Worm (Caenorhabditis elegans) whole organism, young adult: ENCODE results near the gene gcy-8.

Experiments used
- F22D6.2 ChIP-seq: sonication (generic microtip); optimal IDR thresholded peaks from 2 replicates; lab custom pipeline; 2016; ENCODE audit warnings: mild to moderate bottlenecking, missing genetic modification characterization, missing compliant biosample characterization
- snpc-4 ChIP-seq, 5 experiments: fragments of 150-350 bp in 1 of 5; sonication (generic microtip) in 4 of 5; optimal IDR thresholded peaks; 2 replicates each; lab custom pipeline; 2014 to 2018; ENCODE audit warnings: missing genetic modification characterization in 5 of 5, missing biosample characterization in 3 of 5, antibody characterized with exemption in 2 of 5, mild to moderate bottlenecking in 2 of 5, missing compliant biosample characterization in 2 of 5, missing genotype in 2 of 5, moderate library complexity in 2 of 5, missing genetic modification reagents in 1 of 5
- unc-62 ChIP-seq: fragments of 150-350 bp; optimal IDR thresholded peaks from 2 replicates; lab custom pipeline; 2014; ENCODE audit warnings: missing biosample characterization, missing genetic modification reagents, missing genetic modification characterization

DNA sequence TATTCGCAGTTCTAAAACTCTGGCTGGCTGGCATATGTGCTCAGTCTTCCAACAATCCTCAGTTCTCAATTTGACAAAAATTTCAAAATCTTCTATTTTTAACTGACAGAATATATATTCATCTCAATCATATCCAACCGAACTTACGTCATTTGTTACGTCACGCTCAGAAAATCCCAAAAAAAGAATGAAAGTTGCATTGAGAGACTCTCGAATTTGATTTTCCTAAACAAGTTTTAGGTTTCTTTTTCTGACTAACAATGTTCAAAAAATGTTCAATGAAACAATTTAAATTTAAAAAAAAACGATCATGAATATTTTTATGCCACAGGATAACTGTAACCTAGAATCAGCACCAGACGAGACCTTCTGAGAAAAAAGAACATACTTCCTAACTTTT, 30.0 kb upstream of the gcy-8 start:
- TF ChIP-seq snpc-4 (GFP tag; optimal IDR thresholded peaks at IDR 0.05; lab: Kevin White, UChicago) (no peak), snpc-4 (tag; optimal IDR thresholded peaks at IDR 0.05; lab: Kevin White, UChicago) (no peak), F22D6.2 (no peak), unc-62 (no peak)
